Fruit fly (Drosophila melanogaster) whole organism, embryonic: Measurements from ENCODE around the gene Mst89B.

ENCODE experiments used
- C15 ChIP-seq: fragments of 200-800 bp; sonication (Bioruptor generic); IDR thresholded peaks from 3 replicates; pipeline ENCODE4 v1.3.6; 2022; ENCODE audit warnings: missing biosample characterization, missing genetic modification characterization
- CG10267 ChIP-seq: fragments of 200-800 bp; sonication (Bioruptor generic); optimal IDR thresholded peaks from 2 replicates; lab custom pipeline; 2018; ENCODE audit warnings: missing biosample characterization, mild to moderate bottlenecking, missing genetic modification characterization, moderate library complexity
- CG11456 ChIP-seq: fragments of 200-800 bp; sonication (Bioruptor generic); IDR thresholded peaks from 3 replicates; pipeline ENCODE4 v1.3.6; 2022; ENCODE audit warnings: missing biosample characterization, missing genetic modification characterization
- CG12219 ChIP-seq: fragments of 200-800 bp; sonication (Bioruptor generic); optimal IDR thresholded peaks from 3 replicates; lab custom pipeline; 2018; ENCODE audit warnings: missing biosample characterization, mild to moderate bottlenecking, missing genetic modification characterization
- CG14667 ChIP-seq: fragments of 200-800 bp; sonication (Bioruptor generic); IDR thresholded peaks from 2 replicates; pipeline ENCODE4 v1.3.6; 2022; ENCODE audit warnings: missing biosample characterization, missing genetic modification characterization
- CG17802 ChIP-seq: fragments of 200-800 bp; sonication (Bioruptor generic); optimal IDR thresholded peaks from 2 replicates; lab custom pipeline; 2018; ENCODE audit warnings: missing biosample characterization, mild to moderate bottlenecking, missing genetic modification characterization, moderate library complexity
- CG1792 ChIP-seq: fragments of 200-800 bp; sonication (Bioruptor generic); optimal IDR thresholded peaks from 2 replicates; lab custom pipeline; 2016; ENCODE audit warnings: missing biosample characterization, missing genetic modification characterization
- CG18262 ChIP-seq: fragments of 200-800 bp; optimal IDR thresholded peaks from 3 replicates; lab custom pipeline; 2019; ENCODE audit warnings: missing biosample characterization, mild to moderate bottlenecking, missing genetic modification characterization, moderate library complexity
- CG18476 ChIP-seq: fragments of 200-800 bp; sonication (Bioruptor generic); optimal IDR thresholded peaks from 2 replicates; lab custom pipeline; 2016; ENCODE audit warnings: missing biosample characterization, mild to moderate bottlenecking, missing genetic modification characterization
- CG2199 ChIP-seq: fragments of 200-800 bp; sonication (Bioruptor generic); IDR thresholded peaks from 3 replicates; pipeline ENCODE4 v1.3.6; 2022; ENCODE audit warnings: missing biosample characterization, missing genetic modification characterization
- CG31388 ChIP-seq: fragments of 200-800 bp; sonication (Bioruptor generic); optimal IDR thresholded peaks from 2 replicates; lab custom pipeline; 2016; ENCODE audit warnings: missing biosample characterization, missing genetic modification characterization
- CG33557 ChIP-seq: fragments of 200-800 bp; sonication (Bioruptor generic); optimal IDR thresholded peaks from 2 replicates; lab custom pipeline; 2019; ENCODE audit warnings: missing biosample characterization, mild to moderate bottlenecking, missing genetic modification characterization, moderate library complexity
- CG34376 ChIP-seq: fragments of 200-800 bp; sonication (Bioruptor generic); optimal IDR thresholded peaks from 2 replicates; lab custom pipeline; 2018; ENCODE audit warnings: missing biosample characterization, mild to moderate bottlenecking, missing genetic modification characterization
- CG3726 ChIP-seq: fragments of 200-800 bp; sonication (Bioruptor generic); IDR thresholded peaks from 3 replicates; pipeline ENCODE4, ENCODE4 v1.3.6; 2022; ENCODE audit warnings: missing biosample characterization, missing genetic modification characterization
- CG4282 ChIP-seq: fragments of 200-800 bp; sonication (Bioruptor generic); optimal IDR thresholded peaks from 2 replicates; lab custom pipeline; 2016; ENCODE audit warnings: missing biosample characterization, missing genetic modification characterization
- CG4404 ChIP-seq: fragments of 200-800 bp; sonication (Bioruptor generic); IDR thresholded peaks from 2 replicates; pipeline ENCODE4 v1.3.6; 2022; ENCODE audit warnings: missing biosample characterization, missing genetic modification characterization
- CG8089 ChIP-seq: fragments of 200-800 bp; sonication (Bioruptor generic); optimal IDR thresholded peaks from 3 replicates; lab custom pipeline; 2016; ENCODE audit warnings: missing biosample characterization, missing genetic modification characterization
- CG8765 ChIP-seq: fragments of 200-800 bp; sonication (Bioruptor generic); IDR thresholded peaks from 2 replicates; pipeline ENCODE4 v1.3.6; 2022; ENCODE audit warnings: missing biosample characterization, missing genetic modification characterization
- CG8924 ChIP-seq: fragments of 200-800 bp; optimal IDR thresholded peaks from 3 replicates; lab custom pipeline; 2019; ENCODE audit warnings: missing biosample characterization, mild to moderate bottlenecking, missing genetic modification characterization, moderate library complexity
- CG9437 ChIP-seq: fragments of 200-800 bp; sonication (Bioruptor generic); optimal IDR thresholded peaks from 2 replicates; lab custom pipeline; 2018; ENCODE audit warnings: missing biosample characterization, mild to moderate bottlenecking, missing genetic modification characterization
- Camta ChIP-seq: fragments of 200-800 bp; sonication (Bioruptor generic); optimal IDR thresholded peaks from 2 replicates; lab custom pipeline; 2016; ENCODE audit warnings: missing biosample characterization, missing genetic modification characterization
- CrebB ChIP-seq: fragments of 200-800 bp; sonication (Bioruptor generic); optimal IDR thresholded peaks from 3 replicates; lab custom pipeline; 2018; ENCODE audit warnings: missing biosample characterization, mild to moderate bottlenecking, missing genetic modification characterization
- Dad ChIP-seq: fragments of 200-800 bp; sonication (Bioruptor generic); optimal IDR thresholded peaks from 3 replicates; lab custom pipeline; 2016; ENCODE audit warnings: missing biosample characterization, missing genetic modification characterization
- Dfd ChIP-seq, 2 experiments: fragments of >200 bp; optimal IDR thresholded peaks; 2 replicates each; lab custom pipeline; 2017; ENCODE audit warnings: missing biosample characterization in 2 of 2, missing genetic modification characterization in 2 of 2
- HLH3B ChIP-seq: fragments of 200-800 bp; sonication (Bioruptor generic); IDR thresholded peaks from 2 replicates; pipeline ENCODE4 v1.3.6; 2022; ENCODE audit warnings: missing biosample characterization, missing genetic modification characterization
- Hmx ChIP-seq: fragments of 200-800 bp; sonication (Bioruptor generic); optimal IDR thresholded peaks from 2 replicates; lab custom pipeline; 2016; ENCODE audit warnings: missing biosample characterization, missing genetic modification characterization
- Hsf ChIP-seq: fragments of 200-800 bp; sonication (Bioruptor generic); optimal IDR thresholded peaks from 3 replicates; lab custom pipeline; 2016; ENCODE audit warnings: missing biosample characterization, missing genetic modification characterization
- Mes4 ChIP-seq: fragments of 200-800 bp; sonication (Bioruptor generic); optimal IDR thresholded peaks from 2 replicates; lab custom pipeline; 2016; ENCODE audit warnings: missing biosample characterization, missing genetic modification characterization
- Mrtf ChIP-seq: fragments of 200-800 bp; sonication (Bioruptor generic); IDR thresholded peaks from 3 replicates; pipeline ENCODE4 v1.3.6; 2022; ENCODE audit warnings: missing biosample characterization, missing genetic modification characterization
- NC2β ChIP-seq: fragments of 200-800 bp; sonication (Bioruptor generic); optimal IDR thresholded peaks from 2 replicates; lab custom pipeline; 2016; ENCODE audit warnings: missing biosample characterization, missing genetic modification characterization
- Oli ChIP-seq: fragments of 200-800 bp; sonication (Bioruptor generic); optimal IDR thresholded peaks from 2 replicates; lab custom pipeline; 2018; ENCODE audit warnings: missing biosample characterization, mild to moderate bottlenecking, missing genetic modification characterization, moderate library complexity
- Side ChIP-seq: fragments of 200-800 bp; sonication (Bioruptor generic); optimal IDR thresholded peaks from 2 replicates; lab custom pipeline; 2016; ENCODE audit warnings: missing biosample characterization, missing genetic modification characterization
- Sox100B ChIP-seq: fragments of 200-800 bp; sonication (Bioruptor generic); optimal IDR thresholded peaks from 3 replicates; lab custom pipeline; 2018; ENCODE audit warnings: missing biosample characterization, mild to moderate bottlenecking, missing genetic modification characterization
- Sox102F ChIP-seq: fragments of 200-800 bp; sonication (Bioruptor generic); optimal IDR thresholded peaks from 2 replicates; lab custom pipeline; 2018; ENCODE audit warnings: missing biosample characterization, mild to moderate bottlenecking, missing genetic modification characterization, moderate library complexity
- Stat92E ChIP-seq, 3 experiments: fragments of >200 bp in 2 of 3; fragments of 200-800 bp in 1 of 3; sonication (Bioruptor generic) in 1 of 3; optimal IDR thresholded peaks; 2 replicates each; lab custom pipeline; 2017 to 2019; ENCODE audit warnings: missing biosample characterization in 3 of 3, missing genetic modification characterization in 3 of 3, mild to moderate bottlenecking in 1 of 3, moderate library complexity in 1 of 3
- aop ChIP-seq: fragments of 200-800 bp; sonication (Bioruptor generic); IDR thresholded peaks from 2 replicates; pipeline ENCODE4 v1.3.6; 2022; ENCODE audit warnings: missing biosample characterization, missing genetic modification characterization
- cwo ChIP-seq: fragments of 200-800 bp; sonication (Bioruptor generic); optimal IDR thresholded peaks from 3 replicates; lab custom pipeline; 2017; ENCODE audit warnings: missing biosample characterization, missing genetic modification characterization, mild to moderate bottlenecking, moderate library complexity, missing genetic modification reagents
- exex ChIP-seq: fragments of 200-800 bp; sonication (Bioruptor generic); optimal IDR thresholded peaks from 4 replicates; lab custom pipeline; 2018; ENCODE audit warnings: missing biosample characterization, mild to moderate bottlenecking, missing genetic modification characterization, moderate library complexity
- fd96Cb ChIP-seq: fragments of 200-800 bp; sonication (Bioruptor generic); optimal IDR thresholded peaks from 2 replicates; lab custom pipeline; 2018; ENCODE audit warnings: missing biosample characterization, mild to moderate bottlenecking, missing genetic modification characterization, moderate library complexity
- inv ChIP-seq: fragments of 200-800 bp; sonication (Bioruptor generic); IDR thresholded peaks from 2 replicates; pipeline ENCODE4 v1.3.6; 2022; ENCODE audit warnings: missing biosample characterization, missing genetic modification characterization; ENCODE audit not compliant: partially characterized antibody
- kay ChIP-seq: fragments of 200-800 bp; sonication (Bioruptor generic); optimal IDR thresholded peaks from 2 replicates; lab custom pipeline; 2016; ENCODE audit warnings: missing biosample characterization, missing genetic modification characterization
- mam ChIP-seq: fragments of 200-800 bp; sonication (Bioruptor generic); optimal IDR thresholded peaks from 3 replicates; lab custom pipeline; 2016; ENCODE audit warnings: missing biosample characterization, missing genetic modification characterization
- onecut ChIP-seq: fragments of 200-800 bp; sonication (Bioruptor generic); IDR thresholded peaks from 2 replicates; pipeline ENCODE4 v1.3.6; 2022; ENCODE audit warnings: missing biosample characterization, missing genetic modification characterization
- pho ChIP-seq: fragments of 200-800 bp; sonication (Bioruptor generic); optimal IDR thresholded peaks from 2 replicates; lab custom pipeline; 2016; ENCODE audit warnings: missing biosample characterization, missing genetic modification characterization
- pzg ChIP-seq: fragments of 200-800 bp; sonication (Bioruptor generic); optimal IDR thresholded peaks from 3 replicates; lab custom pipeline; 2018; ENCODE audit warnings: missing biosample characterization, mild to moderate bottlenecking, missing genetic modification characterization, moderate library complexity
- sc ChIP-seq, 3 experiments: fragments of >200 bp in 2 of 3; fragments of 200-800 bp in 1 of 3; sonication (Bioruptor generic) in 1 of 3; optimal IDR thresholded peaks; 2 replicates in 2 of 3; 3 replicates in 1 of 3; lab custom pipeline; 2017; ENCODE audit warnings: mild to moderate bottlenecking in 1 of 3, missing biosample characterization in 1 of 3, missing genetic modification characterization in 1 of 3, missing genetic modification reagents in 1 of 3
- sim ChIP-seq: fragments of 200-800 bp; sonication (Bioruptor generic); IDR thresholded peaks from 2 replicates; pipeline ENCODE4 v1.3.6; 2022; ENCODE audit warnings: missing biosample characterization, missing genetic modification characterization
- z ChIP-seq: fragments of 200-800 bp; sonication (Bioruptor generic); IDR thresholded peaks from 3 replicates; pipeline ENCODE4 v1.3.6; 2022; ENCODE audit warnings: missing biosample characterization, missing genetic modification characterization

The Mst89B gene

dm6 chr3R:16280003-16280998 is 13.5 kb downstream of the Mst89B start (continued):
- TF ChIP-seq CG3726 = peak; percentile 99; the same call in 1 of the 3 replicates
- TF ChIP-seq Sox102F (GFP tag; lab: Kevin White, UChicago) = peak; percentile 100
- TF ChIP-seq Oli = peak; percentile 100
- peak; percentile 99 for TF ChIP-seq CG11456
- TF ChIP-seq Mrtf (GFP tag; lab: Robert Waterston, UW) = peak; percentile 98; the same call in 2 of the 3 replicates
- TF ChIP-seq fd96Cb = peak; percentile 99
- peak; percentile 96 for TF ChIP-seq exex
- no peak for TF ChIP-seq sc (optimal IDR thresholded peaks at IDR 0.05; lab: Kevin White, UChicago)
- peak; percentile 99 for TF ChIP-seq sc (GFP tag; optimal IDR thresholded peaks at IDR 0.05; lab: Kevin White, UChicago)
- TF ChIP-seq sim (GFP tag; lab: Robert Waterston, UW) = peak; percentile 100
- TF ChIP-seq pho (GFP tag; lab: Kevin White, UChicago) = peak; percentile 100
- peak; percentile 99 for TF ChIP-seq CG4404 (GFP tag; lab: Robert Waterston, UW)
- TF ChIP-seq Hmx (GFP tag; lab: Kevin White, UChicago) = peak; percentile 96
- TF ChIP-seq CG12219 (GFP tag; lab: Kevin White, UChicago) = peak; percentile 99
- peak; percentile 99 for TF ChIP-seq CG8765 (GFP tag; lab: Robert Waterston, UW)
- TF ChIP-seq Stat92E (GFP tag; optimal IDR thresholded peaks at IDR 0.05; lab: Kevin White, UChicago) = peak in 1 of 3 experiments; percentile 100
- peak; percentile 96 for TF ChIP-seq z (GFP tag; lab: Robert Waterston, UW)
- TF ChIP-seq HLH3B (GFP tag; lab: Robert Waterston, UW) = peak; percentile 100
- peak; percentile 98 for TF ChIP-seq onecut
- peak; percentile 99 for TF ChIP-seq Sox100B (GFP tag; lab: Kevin White, UChicago)
- TF ChIP-seq CG14667 (GFP tag; lab: Robert Waterston, UW) = peak; percentile 99
- no peak for TF ChIP-seq inv (GFP tag; lab: Robert Waterston, UW)
- TF ChIP-seq CG31388 (GFP tag; lab: Kevin White, UChicago) = peak; percentile 99
- TF ChIP-seq CG8089 = peak; percentile 99
- TF ChIP-seq CG2199 (GFP tag; lab: Robert Waterston, UW) = peak; percentile 99
- peak; percentile 100 for TF ChIP-seq CG33557 (GFP tag; lab: Kevin White, UChicago)
- TF ChIP-seq Camta (GFP tag; lab: Kevin White, UChicago) = peak; percentile 100
- TF ChIP-seq Mes4 = peak; percentile 99
- peak; percentile 98 for TF ChIP-seq CG18476 (GFP tag; lab: Kevin White, UChicago)
- peak; percentile 99 for TF ChIP-seq mam (GFP tag; lab: Kevin White, UChicago)
- peak; percentile 99 for TF ChIP-seq CrebB
- peak; percentile 99 for TF ChIP-seq CG4282 (GFP tag; lab: Kevin White, UChicago)
- TF ChIP-seq Hsf (GFP tag; lab: Kevin White, UChicago) = peak; percentile 100
- peak; percentile 99 for TF ChIP-seq Side (GFP tag; lab: Kevin White, UChicago)
- peak; percentile 90 for TF ChIP-seq CG17802 (tag; lab: Kevin White, UChicago)
- peak; percentile 96 for TF ChIP-seq aop (GFP tag; lab: Robert Waterston, UW)
- no peak for TF ChIP-seq Dfd (GFP tag; optimal IDR thresholded peaks at IDR 0.05; lab: Kevin White, UChicago)
- TF ChIP-seq cwo (GFP tag; lab: Kevin White, UChicago) = peak; percentile 98
- peak; percentile 28 for TF ChIP-seq pzg (GFP tag; lab: Kevin White, UChicago)
- TF ChIP-seq CG18262 (tag; lab: Kevin White, UChicago) = peak; percentile 100
- TF ChIP-seq CG10267 (tag; lab: Kevin White, UChicago) = peak; percentile 99
- TF ChIP-seq CG1792 (GFP tag; lab: Kevin White, UChicago) = peak; percentile 99
- peak; percentile 99 for TF ChIP-seq C15
- TF ChIP-seq NC2β (GFP tag; lab: Kevin White, UChicago) = peak; percentile 99
- peak; percentile 96 for TF ChIP-seq CG9437 (GFP tag; lab: Kevin White, UChicago)
- peak; percentile 98 for TF ChIP-seq Dad (GFP tag; lab: Kevin White, UChicago)
- peak; percentile 98 for TF ChIP-seq kay (GFP tag; lab: Kevin White, UChicago)
- TF ChIP-seq CG8924 (tag; lab: Kevin White, UChicago) = peak; percentile 100
- TF ChIP-seq CG34376 (GFP tag; lab: Kevin White, UChicago) = peak; percentile 98
